Worm (Caenorhabditis elegans) whole organism, L4 larva: Measurements from ENCODE around the gene tbb-6.

Experiments used
- D1046.2 ChIP-seq: fragments of 200-800 bp; sonication (Bioruptor generic); IDR thresholded peaks from 2 replicates; pipeline ENCODE4 v1.3.6; 2022; ENCODE audit warnings: missing genetic modification characterization, missing compliant biosample characterization
- lir-3 ChIP-seq: sonication (generic microtip); optimal IDR thresholded peaks from 2 replicates; lab custom pipeline; 2016; ENCODE audit warnings: mild to moderate bottlenecking, missing genetic modification characterization, missing compliant biosample characterization

DNA sequence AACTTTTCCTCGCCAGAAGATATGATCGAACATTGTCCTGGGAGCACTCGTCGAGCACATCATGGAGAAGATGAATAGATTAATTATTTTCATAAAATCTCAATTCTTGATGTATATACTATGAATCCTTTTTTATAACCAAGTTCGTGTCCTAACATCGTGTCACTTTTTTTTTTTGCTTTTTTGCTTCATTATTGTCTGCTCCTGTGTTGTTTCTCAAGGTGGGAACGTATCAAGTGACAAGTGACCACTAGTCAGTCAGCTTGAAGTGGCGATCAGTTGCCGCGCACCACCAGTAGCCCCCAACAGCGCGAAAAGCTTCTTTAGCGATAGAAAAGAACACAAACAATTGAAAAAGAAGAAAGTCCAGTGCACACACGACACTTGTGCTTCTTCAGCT is 9.1 kb upstream of the tbb-6 start, which contains the start of gene lrx-1:
- TF ChIP-seq D1046.2 (GFP tag; lab: Robert Waterston, UW) (no peak), lir-3 (no peak)
